Fruit fly (Drosophila melanogaster): ENCODE measurements around the gene eff.

Gene eff

dm6 chr3R:14713110-14713713, 27.9 kb downstream of the eff start (continued):
- no peak for TF ChIP-seq CG12744 (GFP tag; optimal IDR thresholded peaks at IDR 0.05)
- no peak for TF ChIP-seq CG18599 (GFP tag; optimal IDR thresholded peaks at IDR 0.05)
- TF ChIP-seq Med (GFP tag) = peak; percentile 12
- TF ChIP-seq croc (GFP tag; conservative IDR thresholded peaks at IDR 0.05) = no peak
- TF ChIP-seq nom (GFP tag; optimal IDR thresholded peaks at IDR 0.05) = no peak

DNA sequence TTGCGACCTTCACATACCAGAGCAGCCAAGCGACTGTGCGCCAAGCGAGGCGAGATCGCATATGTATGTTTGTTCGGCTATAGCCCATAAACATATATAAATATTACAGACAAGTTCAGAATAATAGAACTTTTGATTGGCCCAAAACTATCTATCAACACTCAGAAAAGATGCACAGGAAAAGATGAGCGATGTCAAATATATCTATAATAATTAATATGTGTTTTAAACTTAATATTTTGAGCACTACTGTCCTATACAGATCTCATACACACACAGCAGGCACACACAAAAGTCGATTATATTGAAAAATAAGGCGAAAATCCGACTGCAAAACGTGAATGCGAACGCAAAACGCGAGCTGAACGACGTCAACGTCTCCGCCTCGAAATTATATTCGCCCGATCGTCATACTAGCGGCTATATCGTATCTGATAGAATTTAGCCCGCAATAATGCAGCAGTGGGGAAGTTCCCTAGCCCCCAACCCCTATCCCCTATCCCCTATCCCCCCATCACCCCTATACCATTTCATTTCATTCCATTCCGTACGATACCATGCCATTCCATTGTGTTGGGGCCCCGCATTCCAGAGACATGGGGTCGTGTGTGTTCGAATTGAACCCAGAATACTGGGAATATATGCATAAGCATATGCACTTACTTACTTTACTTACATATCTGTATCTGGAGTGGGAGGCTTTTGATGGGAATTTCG, 29.5 kb downstream of the eff start:
- peak; percentile 90 for TF ChIP-seq crol (GFP tag; IDR thresholded peaks at IDR 0.05)
- no peak for TF ChIP-seq CG6689 (GFP tag; IDR thresholded peaks at IDR 0.05)
- no peak for TF ChIP-seq Taf1 (GFP tag; IDR thresholded peaks at IDR 0.05)
- TF ChIP-seq sim (GFP tag; IDR thresholded peaks at IDR 0.05) = no peak
- no peak for TF ChIP-seq MESR4 (GFP tag; optimal IDR thresholded peaks at IDR 0.05)
- peak; percentile 49 for TF ChIP-seq cwo (GFP tag; optimal IDR thresholded peaks at IDR 0.05)
- no peak for TF ChIP-seq jing (GFP tag; optimal IDR thresholded peaks at IDR 0.05)
- TF ChIP-seq CG31224 (GFP tag; IDR thresholded peaks at IDR 0.05) = no peak
- TF ChIP-seq CG8924 (tag; optimal IDR thresholded peaks at IDR 0.05) = peak; percentile 3
- no peak for TF ChIP-seq pros (GFP tag; optimal IDR thresholded peaks at IDR 0.05)
- TF ChIP-seq CG3281 (GFP tag; optimal IDR thresholded peaks at IDR 0.05) = peak; percentile 54
- no peak for TF ChIP-seq CG8388 (GFP tag; optimal IDR thresholded peaks at IDR 0.05)
- TF ChIP-seq CkIIα-i1 (GFP tag; IDR thresholded peaks at IDR 0.05) = no peak
- TF ChIP-seq Hr51 (GFP tag; optimal IDR thresholded peaks at IDR 0.05) = peak in 1 of 2 experiments; percentile 9
- TF ChIP-seq CG17186 (GFP tag; optimal IDR thresholded peaks at IDR 0.05) = no peak
- TF ChIP-seq fd96Cb (tag; optimal IDR thresholded peaks at IDR 0.05) = no peak
- TF ChIP-seq fd102C (GFP tag; optimal IDR thresholded peaks at IDR 0.05) = no peak
- TF ChIP-seq Adf1 (GFP tag; IDR thresholded peaks at IDR 0.05) = peak; percentile 17; the same call in 1 of the 2 replicates
- no peak for TF ChIP-seq CG1832 (GFP tag; optimal IDR thresholded peaks at IDR 0.05)
- no peak for TF ChIP-seq p53 (GFP tag; optimal IDR thresholded peaks at IDR 0.05)
- TF ChIP-seq CG6683 (GFP tag; optimal IDR thresholded peaks at IDR 0.05) = no peak
- no peak for TF ChIP-seq CG8944 (GFP tag; optimal IDR thresholded peaks at IDR 0.05)
- TF ChIP-seq caup (GFP tag; optimal IDR thresholded peaks at IDR 0.05; ENCODE audit: severe bottlenecking) = peak; percentile 35
- no peak for TF ChIP-seq CG30020 (tag; optimal IDR thresholded peaks at IDR 0.05)
- TF ChIP-seq emc (GFP tag; optimal IDR thresholded peaks at IDR 0.05) = no peak
- TF ChIP-seq esg (GFP tag; conservative IDR thresholded peaks at IDR 0.05) = no peak
- no peak for TF ChIP-seq ac (GFP tag; optimal IDR thresholded peaks at IDR 0.05)
- no peak for TF ChIP-seq dan (GFP tag; IDR thresholded peaks at IDR 0.05)
- no peak for TF ChIP-seq aop (GFP tag; IDR thresholded peaks at IDR 0.05)
- TF ChIP-seq chif (GFP tag; optimal IDR thresholded peaks at IDR 0.05) = no peak
- TF ChIP-seq dimm (GFP tag; IDR thresholded peaks at IDR 0.05) = no peak
- TF ChIP-seq CG7963 (GFP tag; IDR thresholded peaks at IDR 0.05; ENCODE audit: partially characterized antibody) = no peak
- no peak for TF ChIP-seq nau (GFP tag; optimal IDR thresholded peaks at IDR 0.05)
- no peak for TF ChIP-seq danr (GFP tag; IDR thresholded peaks at IDR 0.05)
- peak; percentile 40 for TF ChIP-seq CG15269 (tag; optimal IDR thresholded peaks at IDR 0.05)
- no peak for TF ChIP-seq Pdp1 (GFP tag; optimal IDR thresholded peaks at IDR 0.05)
- TF ChIP-seq fd3F (GFP tag; optimal IDR thresholded peaks at IDR 0.05) = no peak
- no peak for TF ChIP-seq CG18619 (GFP tag; optimal IDR thresholded peaks at IDR 0.05)
- TF ChIP-seq CG12155 (GFP tag; optimal IDR thresholded peaks at IDR 0.05) = peak; percentile 4
- peak; percentile 31 for TF ChIP-seq CG7839 (tag; optimal IDR thresholded peaks at IDR 0.05)
- TF ChIP-seq crp (GFP tag; optimal IDR thresholded peaks at IDR 0.05) = no peak

Measured in whole organism, embryonic.